Fruit fly (Drosophila melanogaster) whole organism, embryonic: Measurements from ENCODE around the gene CG5382.

Source experiments
- CG12299 ChIP-seq: fragments of 200-800 bp; sonication (Bioruptor generic); optimal IDR thresholded peaks from 2 replicates; lab custom pipeline; 2018; ENCODE audit warnings: missing biosample characterization, mild to moderate bottlenecking, missing genetic modification characterization
- CG12391 ChIP-seq: fragments of 200-800 bp; sonication (Bioruptor generic); optimal IDR thresholded peaks from 3 replicates; lab custom pipeline; 2018; ENCODE audit warnings: missing biosample characterization, mild to moderate bottlenecking, missing genetic modification characterization, moderate library complexity
- CG12659 ChIP-seq: fragments of 200-800 bp; sonication (Bioruptor generic); optimal IDR thresholded peaks from 3 replicates; lab custom pipeline; 2017; ENCODE audit warnings: mild to moderate bottlenecking, missing biosample characterization, missing genetic modification reagents, missing genetic modification characterization
- CG12769 ChIP-seq: fragments of 200-800 bp; sonication (Bioruptor generic); optimal IDR thresholded peaks from 2 replicates; lab custom pipeline; 2019; ENCODE audit warnings: missing biosample characterization, mild to moderate bottlenecking, missing genetic modification characterization, moderate library complexity
- CG14860 ChIP-seq: fragments of 200-800 bp; sonication (Bioruptor generic); IDR thresholded peaks from 3 replicates; pipeline ENCODE4 v1.3.6; 2022; ENCODE audit warnings: missing biosample characterization, missing genetic modification characterization; ENCODE audit not compliant: partially characterized antibody
- CG18476 ChIP-seq: fragments of 200-800 bp; sonication (Bioruptor generic); optimal IDR thresholded peaks from 2 replicates; lab custom pipeline; 2016; ENCODE audit warnings: missing biosample characterization, mild to moderate bottlenecking, missing genetic modification characterization
- CG2116 ChIP-seq: fragments of 200-800 bp; sonication (Bioruptor generic); optimal IDR thresholded peaks from 3 replicates; lab custom pipeline; 2018; ENCODE audit warnings: missing biosample characterization, mild to moderate bottlenecking, missing genetic modification characterization
- CG2199 ChIP-seq: fragments of 200-800 bp; sonication (Bioruptor generic); IDR thresholded peaks from 3 replicates; pipeline ENCODE4 v1.3.6; 2022; ENCODE audit warnings: missing biosample characterization, missing genetic modification characterization
- CG2678 ChIP-seq: fragments of 200-800 bp; sonication (Bioruptor generic); optimal IDR thresholded peaks from 3 replicates; lab custom pipeline; 2019; ENCODE audit warnings: missing biosample characterization, mild to moderate bottlenecking, missing genetic modification characterization, moderate library complexity
- CG30020 ChIP-seq: fragments of 200-800 bp; optimal IDR thresholded peaks from 2 replicates; lab custom pipeline; 2019; ENCODE audit warnings: missing biosample characterization, mild to moderate bottlenecking, missing genetic modification characterization, moderate library complexity
- CG3065 ChIP-seq: fragments of 200-800 bp; sonication (Bioruptor generic); optimal IDR thresholded peaks from 2 replicates; lab custom pipeline; 2016; ENCODE audit warnings: missing biosample characterization, missing genetic modification characterization
- CG32767 ChIP-seq: fragments of 200-800 bp; sonication (Bioruptor generic); IDR thresholded peaks from 2 replicates; pipeline ENCODE4 v1.3.6; 2022; ENCODE audit warnings: missing biosample characterization, missing genetic modification characterization
- CG3995 ChIP-seq: fragments of 200-800 bp; sonication (Bioruptor generic); optimal IDR thresholded peaks from 3 replicates; lab custom pipeline; 2016; ENCODE audit warnings: missing biosample characterization, missing genetic modification characterization
- CG42726 ChIP-seq: fragments of 200-800 bp; sonication (Bioruptor generic); IDR thresholded peaks from 2 replicates; pipeline ENCODE4 v1.3.6; 2022; ENCODE audit warnings: missing biosample characterization, missing genetic modification characterization; ENCODE audit not compliant: partially characterized antibody
- CG6654 ChIP-seq: fragments of 200-800 bp; sonication (Bioruptor generic); optimal IDR thresholded peaks from 2 replicates; lab custom pipeline; 2017; ENCODE audit warnings: missing biosample characterization, mild to moderate bottlenecking, missing genetic modification characterization
- CG6854 ChIP-seq: fragments of 200-800 bp; sonication (Bioruptor generic); optimal IDR thresholded peaks from 3 replicates; lab custom pipeline; 2017; ENCODE audit warnings: missing biosample characterization, mild to moderate bottlenecking, missing genetic modification characterization
- CG8290 ChIP-seq, 3 experiments: fragments of 200-800 bp; sonication (Bioruptor generic); optimal IDR thresholded peaks; 2 replicates each; lab custom pipeline; 2016 to 2019; ENCODE audit warnings: missing biosample characterization in 3 of 3, missing genetic modification characterization in 3 of 3, mild to moderate bottlenecking in 2 of 3, moderate library complexity in 1 of 3
- CkIIα-i1 ChIP-seq: fragments of 200-800 bp; sonication (Bioruptor generic); IDR thresholded peaks from 2 replicates; pipeline ENCODE4 v1.3.6; 2022; ENCODE audit warnings: missing biosample characterization, missing genetic modification characterization
- D19B ChIP-seq: fragments of 200-800 bp; sonication (Bioruptor generic); optimal IDR thresholded peaks from 2 replicates; lab custom pipeline; 2017; ENCODE audit warnings: missing biosample characterization, mild to moderate bottlenecking, missing genetic modification characterization
- Deaf1 ChIP-seq: fragments of 200-800 bp; optimal IDR thresholded peaks from 3 replicates; lab custom pipeline; 2019; ENCODE audit warnings: missing biosample characterization, mild to moderate bottlenecking, missing genetic modification characterization, moderate library complexity
- Dip3 ChIP-seq: fragments of 200-800 bp; sonication (Bioruptor generic); optimal IDR thresholded peaks from 3 replicates; lab custom pipeline; 2016; ENCODE audit warnings: missing biosample characterization, missing genetic modification characterization
- Drgx ChIP-seq: fragments of 200-800 bp; sonication (Bioruptor generic); IDR thresholded peaks from 2 replicates; pipeline ENCODE4 v1.3.6; 2022; ENCODE audit warnings: missing biosample characterization, missing genetic modification characterization
- GATAe ChIP-seq: fragments of 200-800 bp; sonication (Bioruptor generic); conservative IDR thresholded peaks from 2 replicates; pipeline ENCODE4 v1.3.6; 2022; ENCODE audit warnings: missing biosample characterization, missing genetic modification characterization
- HHEX ChIP-seq: fragments of 200-800 bp; sonication (Bioruptor generic); optimal IDR thresholded peaks from 3 replicates; lab custom pipeline; 2017; ENCODE audit warnings: missing biosample characterization, mild to moderate bottlenecking, missing genetic modification characterization, missing genetic modification reagents
- Lhr ChIP-seq: fragments of 200-800 bp; sonication (Bioruptor generic); optimal IDR thresholded peaks from 3 replicates; lab custom pipeline; 2017; ENCODE audit warnings: mild to moderate bottlenecking, missing biosample characterization, missing genetic modification reagents, missing genetic modification characterization
- Neu2 ChIP-seq: fragments of 200-800 bp; sonication (Bioruptor generic); optimal IDR thresholded peaks from 3 replicates; lab custom pipeline; 2016; ENCODE audit warnings: missing biosample characterization, missing genetic modification characterization, borderline replicate concordance
- Nf-YB ChIP-seq: fragments of 200-800 bp; sonication (Bioruptor generic); optimal IDR thresholded peaks from 3 replicates; lab custom pipeline; 2019; ENCODE audit warnings: missing biosample characterization, mild to moderate bottlenecking, missing genetic modification characterization, moderate library complexity
- NfI ChIP-seq: fragments of 200-800 bp; sonication (Bioruptor generic); optimal IDR thresholded peaks from 3 replicates; lab custom pipeline; 2018; ENCODE audit warnings: missing biosample characterization, mild to moderate bottlenecking, missing genetic modification characterization, moderate library complexity
- Ravus ChIP-seq: fragments of 200-800 bp; sonication (Bioruptor generic); IDR thresholded peaks from 2 replicates; pipeline ENCODE4 v1.3.6; 2022; ENCODE audit warnings: missing biosample characterization, missing genetic modification characterization
- Six4 ChIP-seq: fragments of 200-800 bp; sonication (Bioruptor generic); optimal IDR thresholded peaks from 2 replicates; lab custom pipeline; 2016; ENCODE audit warnings: missing biosample characterization, missing genetic modification characterization
- Sox100B ChIP-seq: fragments of 200-800 bp; sonication (Bioruptor generic); optimal IDR thresholded peaks from 3 replicates; lab custom pipeline; 2018; ENCODE audit warnings: missing biosample characterization, mild to moderate bottlenecking, missing genetic modification characterization
- Sry-β ChIP-seq: fragments of 200-800 bp; sonication (Bioruptor generic); optimal IDR thresholded peaks from 2 replicates; lab custom pipeline; 2018; ENCODE audit warnings: missing biosample characterization, mild to moderate bottlenecking, missing genetic modification characterization, moderate library complexity
- Sry-δ ChIP-seq: fragments of 200-800 bp; sonication (Bioruptor generic); optimal IDR thresholded peaks from 2 replicates; lab custom pipeline; 2016; ENCODE audit warnings: missing biosample characterization, missing genetic modification characterization
- Taf1 ChIP-seq: fragments of 200-800 bp; sonication (Bioruptor generic); IDR thresholded peaks from 2 replicates; pipeline ENCODE4 v1.3.6; 2022; ENCODE audit warnings: missing biosample characterization, missing genetic modification characterization
- Xrp1 ChIP-seq: fragments of 200-800 bp; sonication (Bioruptor generic); IDR thresholded peaks from 2 replicates; pipeline ENCODE4 v1.3.6; 2022; ENCODE audit warnings: missing biosample characterization, missing genetic modification characterization
- btn ChIP-seq: fragments of 200-800 bp; sonication (Bioruptor generic); optimal IDR thresholded peaks from 2 replicates; lab custom pipeline; 2016; ENCODE audit warnings: missing biosample characterization, missing genetic modification characterization
- caup ChIP-seq: fragments of 200-800 bp; sonication (Bioruptor generic); optimal IDR thresholded peaks from 3 replicates; lab custom pipeline; 2017; ENCODE audit warnings: missing biosample characterization, mild to moderate bottlenecking, missing genetic modification characterization, moderate library complexity; ENCODE audit not compliant: severe bottlenecking
- cg ChIP-seq: fragments of 200-800 bp; sonication (Bioruptor generic); optimal IDR thresholded peaks from 3 replicates; lab custom pipeline; 2019; ENCODE audit warnings: missing biosample characterization, mild to moderate bottlenecking, missing genetic modification characterization, moderate library complexity
- danr ChIP-seq: fragments of 200-800 bp; sonication (Bioruptor generic); IDR thresholded peaks from 2 replicates; pipeline ENCODE4 v1.3.6; 2022; ENCODE audit warnings: missing biosample characterization, missing genetic modification characterization
- dimm ChIP-seq: fragments of 200-800 bp; sonication (Bioruptor generic); IDR thresholded peaks from 2 replicates; pipeline ENCODE4 v1.3.6; 2022; ENCODE audit warnings: missing biosample characterization, missing genetic modification characterization
- dmrt99B ChIP-seq: fragments of 200-800 bp; sonication (Bioruptor generic); optimal IDR thresholded peaks from 2 replicates; lab custom pipeline; 2018; ENCODE audit warnings: missing biosample characterization, mild to moderate bottlenecking, missing genetic modification characterization, moderate library complexity
- eyg ChIP-seq: fragments of 200-800 bp; sonication (Bioruptor generic); optimal IDR thresholded peaks from 3 replicates; lab custom pipeline; 2016; ENCODE audit warnings: missing biosample characterization, missing genetic modification characterization
- grn ChIP-seq: fragments of 200-800 bp; sonication (Bioruptor generic); optimal IDR thresholded peaks from 3 replicates; lab custom pipeline; 2017; ENCODE audit warnings: missing biosample characterization, missing genetic modification characterization
- odd ChIP-seq: fragments of 200-800 bp; sonication (Bioruptor generic); optimal IDR thresholded peaks from 2 replicates; lab custom pipeline; 2017; ENCODE audit warnings: missing biosample characterization, mild to moderate bottlenecking, missing genetic modification characterization
- pb ChIP-seq: fragments of 200-800 bp; sonication (Bioruptor generic); optimal IDR thresholded peaks from 3 replicates; lab custom pipeline; 2016; ENCODE audit warnings: missing biosample characterization, missing genetic modification characterization
- peb ChIP-seq: fragments of 200-800 bp; sonication (Bioruptor generic); IDR thresholded peaks from 2 replicates; pipeline ENCODE4 v1.3.6; 2022; ENCODE audit warnings: missing biosample characterization, missing genetic modification characterization
- unc-4 ChIP-seq: fragments of 200-800 bp; sonication (Bioruptor generic); IDR thresholded peaks from 2 replicates; pipeline ENCODE4 v1.3.6; 2022; ENCODE audit warnings: missing biosample characterization, missing genetic modification characterization; ENCODE audit not compliant: partially characterized antibody

The CG5382 gene

dm6 chr3R:22367126-22368076 lies 1.6 kb upstream of the CG5382 start, which contains the start of the genes Polr3F and PyK (continued):
- no peak for TF ChIP-seq pb
- TF ChIP-seq NfI (GFP tag; lab: Kevin White, UChicago), result no peak
- TF ChIP-seq CG14860 (GFP tag; lab: Robert Waterston, UW), result no peak
- TF ChIP-seq caup, result peak; percentile 38
- TF ChIP-seq Nf-YB, result peak; percentile 14
- TF ChIP-seq CG3995, result peak; percentile 93
- TF ChIP-seq CG12299 (tag; lab: Kevin White, UChicago), result no peak
- peak; percentile 73 for TF ChIP-seq CG12391 (tag; lab: Kevin White, UChicago)
- TF ChIP-seq CG12769 (tag; lab: Kevin White, UChicago), result no peak
- no peak for TF ChIP-seq peb (GFP tag; lab: Robert Waterston, UW)
- peak; percentile 34 for TF ChIP-seq Lhr (GFP tag; lab: Kevin White, UChicago)
- TF ChIP-seq btn (GFP tag; lab: Kevin White, UChicago), result no peak
- no peak for TF ChIP-seq Ravus (GFP tag; lab: Robert Waterston, UW)
- peak; percentile 14 for TF ChIP-seq HHEX (GFP tag; lab: Kevin White, UChicago)
- TF ChIP-seq CG6654, result no peak
- peak; percentile 20; the same call in 1 of the 2 replicates for TF ChIP-seq Xrp1 (GFP tag; lab: Robert Waterston, UW)
- no peak for TF ChIP-seq CG6854 (GFP tag; lab: Kevin White, UChicago)
- TF ChIP-seq Sox100B, result peak; percentile 11
- TF ChIP-seq D19B (GFP tag; lab: Kevin White, UChicago), result peak; percentile 6
- TF ChIP-seq CG2678 (tag; lab: Kevin White, UChicago), result peak; percentile 46
- no peak for TF ChIP-seq GATAe (GFP tag; lab: Robert Waterston, UW)
- no peak for TF ChIP-seq Sry-β
- TF ChIP-seq CG18476 (GFP tag; lab: Kevin White, UChicago), result peak; percentile 24
- peak; percentile 10 for TF ChIP-seq Dip3 (GFP tag; lab: Kevin White, UChicago)
- no peak for TF ChIP-seq CG32767 (GFP tag; lab: Robert Waterston, UW)
- no peak for TF ChIP-seq danr
- no peak for TF ChIP-seq CG8290 (GFP tag; optimal IDR thresholded peaks at IDR 0.05; lab: Kevin White, UChicago)
- peak in 1 of 2 experiments; percentile 40 for TF ChIP-seq CG8290 (tag; optimal IDR thresholded peaks at IDR 0.05; lab: Kevin White, UChicago)
- TF ChIP-seq Sry-δ, result no peak
- peak; percentile 32 for TF ChIP-seq CG2116 (GFP tag; lab: Kevin White, UChicago)
- no peak for TF ChIP-seq CG2199 (GFP tag; lab: Robert Waterston, UW)
- TF ChIP-seq CG42726 (GFP tag; lab: Robert Waterston, UW), result no peak
- peak; percentile 53 for TF ChIP-seq CG12659 (GFP tag; lab: Kevin White, UChicago)
- peak; percentile 14; the same call in 1 of the 2 replicates for TF ChIP-seq Drgx
- no peak for TF ChIP-seq Taf1 (GFP tag; lab: Robert Waterston, UW)
- TF ChIP-seq dimm, result no peak
- peak; percentile 3 for TF ChIP-seq dmrt99B
- no peak for TF ChIP-seq eyg
- TF ChIP-seq grn (GFP tag; lab: Kevin White, UChicago), result no peak
- TF ChIP-seq cg (GFP tag; lab: Kevin White, UChicago), result peak; percentile 25
- no peak for TF ChIP-seq Six4
- peak; percentile 38 for TF ChIP-seq CG30020 (tag; lab: Kevin White, UChicago)
- TF ChIP-seq CG3065 (GFP tag; lab: Kevin White, UChicago), result no peak
- 0 out of 2 replicates have a peak, but pooled peaks have one; percentile 15 for TF ChIP-seq unc-4 (GFP tag; lab: Robert Waterston, UW)
- TF ChIP-seq Deaf1 (tag; lab: Kevin White, UChicago), result peak; percentile 2
- no peak for TF ChIP-seq Neu2 (GFP tag; lab: Kevin White, UChicago)
- no peak for TF ChIP-seq CkIIα-i1 (GFP tag; lab: Robert Waterston, UW)
- TF ChIP-seq odd (GFP tag; lab: Kevin White, UChicago), result no peak
